Worm (Caenorhabditis elegans) whole organism, late embryonic: ENCODE results near the gene C17C3.6.
"Not testable (repeated sequence)": the region's sequence is repeated elsewhere in the genome, so short reads cannot be mapped to it uniquely, and the experiment has no call there.

Source experiments
- C38D4.7 ChIP-seq: fragments of 200-800 bp; sonication (Bioruptor generic); optimal IDR thresholded peaks from 2 replicates; lab custom pipeline; 2018; ENCODE audit warnings: mild to moderate bottlenecking, missing genetic modification characterization, moderate library complexity, missing compliant biosample characterization
- F13H6.1 ChIP-seq: sonication (generic microtip); optimal IDR thresholded peaks from 2 replicates; lab custom pipeline; 2016; ENCODE audit warnings: missing genetic modification characterization, missing compliant biosample characterization
- T23F11.4 ChIP-seq: fragments of 200-800 bp; sonication (Bioruptor generic); optimal IDR thresholded peaks from 2 replicates; lab custom pipeline; 2018; ENCODE audit warnings: mild to moderate bottlenecking, missing genetic modification characterization, missing compliant biosample characterization
- Y22D7AL.16 ChIP-seq: sonication (generic microtip); optimal IDR thresholded peaks from 2 replicates; lab custom pipeline; 2016; ENCODE audit warnings: missing genetic modification characterization, missing compliant biosample characterization
- ahr-1 ChIP-seq: sonication (generic microtip); optimal IDR thresholded peaks from 2 replicates; lab custom pipeline; 2016; ENCODE audit warnings: missing genetic modification characterization, missing compliant biosample characterization
- ceh-14 ChIP-seq: sonication (generic microtip); optimal IDR thresholded peaks from 2 replicates; lab custom pipeline; 2016; ENCODE audit warnings: missing genotype, missing genetic modification characterization, missing compliant biosample characterization
- ceh-19 ChIP-seq: fragments of 200-800 bp; sonication (Bioruptor generic); optimal IDR thresholded peaks from 2 replicates; lab custom pipeline; 2018; ENCODE audit warnings: mild to moderate bottlenecking, missing genetic modification characterization, missing compliant biosample characterization
- ceh-2 ChIP-seq: sonication (generic microtip); optimal IDR thresholded peaks from 2 replicates; lab custom pipeline; 2016; ENCODE audit warnings: missing genotype, missing genetic modification characterization, missing compliant biosample characterization
- ceh-24 ChIP-seq: sonication (generic microtip); optimal IDR thresholded peaks from 2 replicates; lab custom pipeline; 2016; ENCODE audit warnings: mild to moderate bottlenecking, missing genetic modification characterization, missing compliant biosample characterization
- ceh-34 ChIP-seq: sonication (generic microtip); optimal IDR thresholded peaks from 2 replicates; lab custom pipeline; 2016; ENCODE audit warnings: mild to moderate bottlenecking, missing genetic modification characterization, missing compliant biosample characterization
- ceh-45 ChIP-seq: fragments of 200-800 bp; sonication (Bioruptor generic); IDR thresholded peaks from 2 replicates; pipeline ENCODE4 v1.3.6; 2022; ENCODE audit warnings: missing genetic modification reagents, missing genetic modification characterization, missing compliant biosample characterization
- ceh-6 ChIP-seq: fragments of 200-800 bp; sonication (Bioruptor generic); optimal IDR thresholded peaks from 2 replicates; lab custom pipeline; 2018; ENCODE audit warnings: mild to moderate bottlenecking, missing genetic modification characterization, missing compliant biosample characterization
- dmd-4 ChIP-seq: sonication (generic microtip); optimal IDR thresholded peaks from 2 replicates; lab custom pipeline; 2016; ENCODE audit warnings: borderline replicate concordance, missing genetic modification characterization, missing compliant biosample characterization
- dve-1 ChIP-seq: sonication (generic microtip); optimal IDR thresholded peaks from 2 replicates; lab custom pipeline; 2017; ENCODE audit warnings: antibody characterized with exemption, mild to moderate bottlenecking, missing genetic modification characterization, missing compliant biosample characterization
- elt-2 ChIP-seq: sonication (generic microtip); optimal IDR thresholded peaks from 2 replicates; lab custom pipeline; 2016; ENCODE audit warnings: missing genetic modification reagents, missing genetic modification characterization, missing compliant biosample characterization
- elt-4 ChIP-seq: sonication (generic microtip); optimal IDR thresholded peaks from 2 replicates; lab custom pipeline; 2016; ENCODE audit warnings: missing genetic modification characterization, missing compliant biosample characterization
- ets-4 ChIP-seq: sonication (generic microtip); optimal IDR thresholded peaks from 2 replicates; lab custom pipeline; 2016; ENCODE audit warnings: missing genetic modification characterization, missing compliant biosample characterization
- eyg-1 ChIP-seq: sonication (generic microtip); optimal IDR thresholded peaks from 2 replicates; lab custom pipeline; 2016; ENCODE audit warnings: missing genotype, missing genetic modification characterization, missing compliant biosample characterization
- fkh-10 ChIP-seq: fragments of 150-350 bp; optimal IDR thresholded peaks from 2 replicates; lab custom pipeline; 2014; ENCODE audit warnings: missing biosample characterization, missing genetic modification reagents, missing genetic modification characterization
- gmeb-2 ChIP-seq: sonication (generic microtip); optimal IDR thresholded peaks from 2 replicates; lab custom pipeline; 2016; ENCODE audit warnings: missing genetic modification characterization, inconsistent platforms, missing compliant biosample characterization
- hlh-13 ChIP-seq: fragments of 200-800 bp; sonication (Bioruptor generic); optimal IDR thresholded peaks from 2 replicates; lab custom pipeline; 2018; ENCODE audit warnings: mild to moderate bottlenecking, missing genetic modification characterization, missing compliant biosample characterization
- hlh-30 ChIP-seq: sonication (generic microtip); optimal IDR thresholded peaks from 2 replicates; lab custom pipeline; 2017; ENCODE audit warnings: antibody characterized with exemption, missing genetic modification characterization, missing compliant biosample characterization; ENCODE audit not compliant: insufficient read depth
- hlh-8 ChIP-seq: sonication (generic microtip); optimal IDR thresholded peaks from 2 replicates; lab custom pipeline; 2016; ENCODE audit warnings: missing genotype, missing genetic modification characterization, missing compliant biosample characterization
- lim-6 ChIP-seq: sonication (generic microtip); optimal IDR thresholded peaks from 2 replicates; lab custom pipeline; 2016; ENCODE audit warnings: missing genetic modification characterization, missing compliant biosample characterization
- madf-2 ChIP-seq: sonication (generic microtip); optimal IDR thresholded peaks from 2 replicates; lab custom pipeline; 2017; ENCODE audit warnings: missing genetic modification characterization, missing compliant biosample characterization
- odd-2 ChIP-seq: sonication (generic microtip); optimal IDR thresholded peaks from 2 replicates; lab custom pipeline; 2017; ENCODE audit warnings: antibody characterized with exemption, mild to moderate bottlenecking, missing genetic modification characterization, missing compliant biosample characterization
- pat-9 ChIP-seq: fragments of 200-800 bp; sonication (Bioruptor generic); optimal IDR thresholded peaks from 2 replicates; lab custom pipeline; 2018; ENCODE audit warnings: mild to moderate bottlenecking, missing genetic modification characterization, moderate library complexity, missing compliant biosample characterization
- pha-2 ChIP-seq: sonication (generic microtip); optimal IDR thresholded peaks from 2 replicates; lab custom pipeline; 2017; ENCODE audit warnings: mild to moderate bottlenecking, missing genetic modification characterization, missing compliant biosample characterization
- pha-4 ChIP-seq: fragments of 150-350 bp; optimal IDR thresholded peaks from 2 replicates; lab custom pipeline; 2018; ENCODE audit warnings: missing biosample characterization, missing genetic modification reagents, missing genetic modification characterization
- pqm-1 ChIP-seq: sonication (generic microtip); optimal IDR thresholded peaks from 2 replicates; lab custom pipeline; 2016; ENCODE audit warnings: missing genetic modification characterization, missing compliant biosample characterization
- ref-2 ChIP-seq: sonication (generic microtip); optimal IDR thresholded peaks from 2 replicates; lab custom pipeline; 2016; ENCODE audit warnings: missing genetic modification characterization, missing compliant biosample characterization
- sox-2 ChIP-seq: fragments of 200-800 bp; sonication (Bioruptor generic); IDR thresholded peaks from 2 replicates; pipeline ENCODE4 v1.3.6; 2022; ENCODE audit warnings: missing genetic modification reagents, missing genetic modification characterization, missing compliant biosample characterization
- syd-9 ChIP-seq: sonication (generic microtip); optimal IDR thresholded peaks from 2 replicates; lab custom pipeline; 2016; ENCODE audit warnings: mild to moderate bottlenecking, missing genetic modification characterization, moderate library complexity, missing compliant biosample characterization
- tbx-7 ChIP-seq: sonication (generic microtip); optimal IDR thresholded peaks from 2 replicates; lab custom pipeline; 2016; ENCODE audit warnings: missing genotype, missing genetic modification characterization, missing compliant biosample characterization
- unc-42 ChIP-seq: sonication (generic microtip); optimal IDR thresholded peaks from 2 replicates; lab custom pipeline; 2016; ENCODE audit warnings: missing genotype, missing genetic modification characterization, missing compliant biosample characterization
- unc-55 ChIP-seq: sonication (generic microtip); optimal IDR thresholded peaks from 2 replicates; lab custom pipeline; 2017; ENCODE audit warnings: missing biosample characterization, missing genetic modification reagents, missing genetic modification characterization
- unc-86 ChIP-seq: sonication (generic microtip); optimal IDR thresholded peaks from 2 replicates; lab custom pipeline; 2016; ENCODE audit warnings: missing genetic modification characterization, missing compliant biosample characterization
- zip-5 ChIP-seq: sonication (generic microtip); optimal IDR thresholded peaks from 2 replicates; lab custom pipeline; 2016; ENCODE audit warnings: missing genetic modification characterization, missing compliant biosample characterization
- ztf-16 ChIP-seq: sonication (generic microtip); optimal IDR thresholded peaks from 2 replicates; lab custom pipeline; 2017; ENCODE audit warnings: missing genetic modification characterization, missing compliant biosample characterization

C17C3.6 gene

DNA sequence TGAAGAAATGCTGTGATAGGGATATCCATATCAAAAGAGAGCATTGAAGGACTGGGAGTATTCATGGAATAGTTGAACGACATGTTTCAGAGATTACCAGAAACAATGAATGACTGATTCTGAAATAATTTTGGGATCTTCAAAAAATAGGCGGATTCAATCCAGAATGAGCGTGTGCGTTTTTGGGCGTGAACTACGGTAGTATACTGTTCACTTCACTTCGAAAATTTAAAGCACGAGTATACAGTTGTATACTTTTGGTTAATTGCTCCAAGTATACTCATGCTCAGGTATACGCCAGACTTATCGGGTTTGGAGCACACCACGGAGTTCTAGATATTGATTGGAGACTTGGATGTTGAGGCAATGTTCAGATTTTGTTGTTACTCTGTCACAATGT, 24.5 kb upstream of the C17C3.6 start, which contains the start of gene tbx-35:
TSS of gene tbx-35 (minus strand) at position 101 of the 400 bp plus-strand sequence.
- TF ChIP-seq syd-9 (tag; lab: Kevin White, UChicago) (no peak), unc-86 (tag; lab: Kevin White, UChicago) (no peak), pha-4 (no peak), ceh-2 (tag; lab: Kevin White, UChicago) (no peak), zip-5 (tag; lab: Kevin White, UChicago) (no peak), odd-2 (tag; lab: Kevin White, UChicago) (no peak), lim-6 (no peak), pqm-1 (tag; lab: Kevin White, UChicago) (no peak), ahr-1 (no peak), dmd-4 (tag; lab: Kevin White, UChicago) (no peak), T23F11.4 (GFP tag; lab: Kevin White, UChicago) (no peak), fkh-10 (GFP tag; lab: Kevin White, UChicago) (no peak), ceh-19 (no peak), unc-55 (no peak), ztf-16 (no peak), gmeb-2 (no peak)

- no peak for TF ChIP-seq syd-9 (tag; lab: Kevin White, UChicago)
- TF ChIP-seq pha-2 (tag; lab: Kevin White, UChicago), result no peak
- no peak for TF ChIP-seq hlh-8 (tag; lab: Kevin White, UChicago)
- TF ChIP-seq dmd-4 (tag; lab: Kevin White, UChicago), result no peak
- no peak for TF ChIP-seq elt-4 (tag; lab: Kevin White, UChicago)
Measured at ce11 chrII:5527841-5528240, 22.0 kb upstream of the C17C3.6 start, which contains the start of gene ZK177.1. ZK177.1 (plus strand) TSS chrII:5528141.

DNA sequence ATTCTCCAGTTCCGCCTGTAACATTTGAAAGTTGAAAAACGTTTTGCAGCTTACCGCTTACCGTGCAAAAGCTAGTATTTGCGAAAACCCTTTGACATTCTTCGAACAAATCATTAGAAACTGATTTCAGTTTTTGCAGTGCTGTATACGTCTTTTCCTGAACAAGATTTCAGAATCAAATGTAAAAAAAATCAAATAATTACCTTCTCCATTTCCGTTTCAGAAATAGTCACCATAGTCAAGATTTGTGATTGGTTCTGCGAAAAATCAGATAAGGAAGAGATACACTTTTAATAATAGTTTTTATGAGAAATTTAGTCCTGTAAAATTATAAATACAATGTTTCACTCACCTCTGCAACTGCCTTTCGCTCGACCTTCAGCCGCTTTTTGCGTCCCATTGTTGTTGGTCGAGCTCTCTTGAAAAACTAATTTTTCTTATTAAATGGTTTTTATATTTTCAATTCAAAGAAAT, 18.0 kb upstream of the C17C3.6 start, which contains the start of gene C17C3.9:
TSS of gene C17C3.9 (minus strand) at position 424 of the 474 bp plus-strand sequence.
- TF ChIP-seq elt-2 (tag; lab: Kevin White, UChicago) (no peak), ceh-14 (tag; lab: Kevin White, UChicago) (no peak), ets-4 (tag; lab: Kevin White, UChicago) (no peak), tbx-7 (tag; lab: Kevin White, UChicago) (no peak), Y22D7AL.16 (tag; lab: Kevin White, UChicago) (no peak), F13H6.1 (tag; lab: Kevin White, UChicago) (no peak), elt-4 (tag; lab: Kevin White, UChicago) (no peak), ceh-45 (GFP tag; lab: Robert Waterston, UW) (no peak), ceh-2 (tag; lab: Kevin White, UChicago) (no peak)

ce11 chrII:5533642-5534041, 16.2 kb upstream of the C17C3.6 start, which contains the start of gene hlh-26:
hlh-26 (minus strand) TSS chrII:5533742.
- no peak for TF ChIP-seq pat-9 (tag; lab: Kevin White, UChicago)
- TF ChIP-seq eyg-1 (tag; lab: Kevin White, UChicago), result no peak
- TF ChIP-seq ceh-34 (tag; lab: Kevin White, UChicago), result no peak
- TF ChIP-seq ceh-45 (GFP tag; lab: Robert Waterston, UW), result no peak
- TF ChIP-seq, all 69 proteins: peak for 0

DNA sequence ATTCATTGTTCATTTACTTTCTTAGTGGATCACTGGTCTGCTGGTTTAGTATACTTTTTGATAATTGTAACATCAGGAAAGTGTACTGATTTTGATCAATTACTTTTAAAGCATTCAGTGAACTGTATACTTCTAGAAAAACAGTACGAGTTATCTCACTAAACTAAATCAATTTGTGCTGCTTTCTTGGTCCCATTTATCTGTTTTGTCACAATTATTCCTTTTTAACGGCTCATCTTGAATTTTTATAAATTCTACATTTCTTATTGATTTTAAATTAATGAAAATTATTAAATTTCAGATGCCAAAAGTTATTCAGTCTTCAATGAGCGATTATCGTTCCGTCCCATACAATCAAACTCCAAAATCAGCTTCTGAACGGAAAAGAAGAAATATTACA, 14.9 kb upstream of the C17C3.6 start, which contains the start of gene hlh-25:
TSS of gene hlh-25 (plus strand) at position 301 of the 400 bp plus-strand sequence.
- not testable (repeated sequence) for TF ChIP-seq ceh-6 (GFP tag; lab: Kevin White, UChicago); ceh-2 (tag; lab: Kevin White, UChicago); ref-2 (tag; lab: Kevin White, UChicago)
- TF ChIP-seq, all 69 proteins: peak for 0; not testable (repeated sequence) for 69

- TF ChIP-seq C38D4.7 (no peak), dve-1 (tag; lab: Kevin White, UChicago) (no peak), ref-2 (tag; lab: Kevin White, UChicago) (no peak), ets-4 (tag; lab: Kevin White, UChicago) (no peak), sox-2 (no peak), zip-5 (tag; lab: Kevin White, UChicago) (no peak), unc-42 (tag; lab: Kevin White, UChicago) (no peak), hlh-30 (tag; lab: Kevin White, UChicago) (no peak), lim-6 (no peak), madf-2 (tag; lab: Kevin White, UChicago) (no peak), hlh-13 (GFP tag; lab: Kevin White, UChicago) (no peak), ceh-24 (tag; lab: Kevin White, UChicago) (no peak)
Measured at ce11 chrII:5537078-5537477, 12.8 kb upstream of the C17C3.6 start.
